Worm (Caenorhabditis elegans) whole organism, L2 larva: ENCODE measurements around the gene lin-5.

Experiments
- ZK546.5 ChIP-seq: sonication (generic microtip); optimal IDR thresholded peaks from 2 replicates; lab custom pipeline; 2017; ENCODE audit warnings: missing biosample characterization, missing genetic modification characterization
- lin-39 ChIP-seq: fragments of 150-350 bp; optimal IDR thresholded peaks from 2 replicates; lab custom pipeline; 2014; ENCODE audit warnings: missing biosample characterization, missing genetic modification reagents, missing genetic modification characterization
- nhr-11 ChIP-seq: fragments of 150-350 bp; optimal IDR thresholded peaks from 2 replicates; lab custom pipeline; 2014; ENCODE audit warnings: missing biosample characterization, missing genetic modification characterization

DNA sequence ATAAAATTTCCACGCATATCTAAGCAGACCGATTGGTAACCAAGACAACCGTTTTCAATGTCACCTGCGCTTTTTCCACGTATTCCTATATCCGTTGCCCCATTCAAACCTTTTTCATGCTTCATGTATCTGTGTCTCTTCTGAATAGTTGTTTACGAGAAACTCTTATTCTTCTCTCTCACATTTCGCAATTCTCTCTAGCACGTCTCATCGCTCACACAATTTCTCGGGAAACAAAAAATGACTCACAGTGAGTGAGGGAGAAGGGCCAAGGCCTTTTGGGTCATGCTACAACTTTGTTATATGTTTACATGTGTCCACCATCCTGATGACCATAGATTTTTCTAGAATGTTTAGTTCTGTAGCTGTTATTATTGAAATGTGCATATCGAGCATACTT lies 26.9 kb downstream of the lin-5 start:
- TF ChIP-seq nhr-11 (no peak), lin-39 (no peak), ZK546.5 (tag; lab: Kevin White, UChicago) (no peak)
